Worm (Caenorhabditis elegans): ENCODE results near the gene Y39A1A.17.

DNA sequence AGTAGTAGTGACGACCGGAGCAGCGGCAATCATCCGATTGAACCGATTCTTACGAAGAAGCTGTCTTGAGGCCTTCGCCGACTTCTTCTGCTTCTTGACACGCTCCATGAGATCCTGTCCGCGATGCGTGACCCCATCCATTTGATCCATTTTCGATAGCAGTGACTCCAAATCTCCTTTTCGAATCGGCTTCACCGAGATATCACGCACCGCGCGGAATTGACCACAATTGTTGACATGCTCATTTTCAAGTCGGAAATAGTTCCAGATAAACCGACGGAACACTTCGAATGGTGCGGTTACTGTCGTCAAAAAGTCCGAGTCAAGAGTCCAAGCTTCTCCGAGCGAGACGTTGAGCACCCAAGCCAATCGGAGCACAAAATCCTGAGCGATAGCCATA, 12.9 kb upstream of the Y39A1A.17 start:
- no peak for TF ChIP-seq mec-3 (tag; optimal IDR thresholded peaks at IDR 0.05; ENCODE audit: borderline replicate concordance)
- no peak for TF ChIP-seq ttx-3 (tag; optimal IDR thresholded peaks at IDR 0.05)
- no peak for TF ChIP-seq nfya-1 (tag; optimal IDR thresholded peaks at IDR 0.05)
- no peak for TF ChIP-seq unc-86 (tag; optimal IDR thresholded peaks at IDR 0.05)
- no peak for TF ChIP-seq hlh-15 (tag; optimal IDR thresholded peaks at IDR 0.05)
- TF ChIP-seq nhr-11 (tag; optimal IDR thresholded peaks at IDR 0.05) = no peak
